1 fruit fly cellular context compared by ENCODE assay signal in the genomic region with DNA sequence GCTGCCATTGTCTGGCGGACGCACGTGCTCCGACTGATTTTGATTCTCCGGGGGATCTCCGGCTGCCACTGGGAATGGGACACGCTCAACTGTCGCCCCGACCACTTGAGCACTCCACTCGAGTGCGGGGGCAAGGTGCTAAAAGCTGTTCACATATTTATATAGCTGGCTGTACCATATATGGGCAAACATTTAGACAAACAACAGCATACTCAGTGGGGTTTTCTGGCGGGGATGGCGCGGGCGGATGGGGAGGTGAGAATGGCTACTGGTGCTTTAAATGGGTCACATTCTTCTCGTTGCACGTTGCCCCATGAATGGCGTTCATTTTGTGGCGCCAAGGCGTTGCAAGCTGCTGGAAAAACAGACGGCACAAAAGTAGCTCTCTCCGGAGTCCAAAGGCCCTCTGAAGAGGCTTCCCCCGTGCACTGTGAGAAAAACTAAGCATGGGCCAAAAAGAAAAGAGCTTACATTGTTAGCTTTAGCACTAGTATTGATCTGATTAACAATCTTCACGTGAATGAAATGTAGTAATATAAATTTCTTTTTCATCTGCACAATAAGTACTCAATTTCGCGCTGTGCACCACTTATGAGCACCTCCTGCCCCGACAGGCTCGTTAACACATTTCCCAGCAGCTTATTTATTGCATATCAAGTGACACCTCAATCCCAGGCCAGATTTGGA.
A peak's percentile ranks its signal among the peaks of the same experiment; 100 is the strongest.
TF ChIP-seq lines count a peak whose summit lies in the region.

No protein-coding gene starts in this region.

TF ChIP-seq in whole organism, embryonic, 481 proteins besides CTCF, POLR2A, EP300 and RAD21 (continued from another document):
- TF ChIP-seq HLH3B (GFP tag; IDR thresholded peaks at IDR 0.05; lab: Robert Waterston, UW) (peak; percentile 18; the same call in 1 of the 2 replicates), salm (tag; optimal IDR thresholded peaks at IDR 0.05; lab: Kevin White, UChicago) (no peak), CG14710 (tag; optimal IDR thresholded peaks at IDR 0.05; lab: Kevin White, UChicago) (peak; percentile 44), sc (optimal IDR thresholded peaks at IDR 0.05; lab: Kevin White, UChicago) (no peak), sc (GFP tag; optimal IDR thresholded peaks at IDR 0.05; lab: Kevin White, UChicago) (peak; percentile 46), CG18764 (GFP tag; optimal IDR thresholded peaks at IDR 0.05; lab: Kevin White, UChicago) (no peak), cato (GFP tag; optimal IDR thresholded peaks at IDR 0.05; lab: Kevin White, UChicago; ENCODE audit: borderline replicate concordance) (no peak), tio (GFP tag; optimal IDR thresholded peaks at IDR 0.05; lab: Kevin White, UChicago) (peak; percentile 20), hth (optimal IDR thresholded peaks at IDR 0.05; lab: Kevin White, UChicago) (no peak), cas (GFP tag; IDR thresholded peaks at IDR 0.05; lab: Robert Waterston, UW) (no peak), disco-r (GFP tag; optimal IDR thresholded peaks at IDR 0.05; lab: Kevin White, UChicago) (no peak), MTF-1 (GFP tag; optimal IDR thresholded peaks at IDR 0.05; lab: Kevin White, UChicago; ENCODE audit: borderline replicate concordance) (peak; percentile 62), CG17361 (GFP tag; IDR thresholded peaks at IDR 0.05; lab: Robert Waterston, UW) (peak; percentile 42; the same call in 1 of the 3 replicates), seq (GFP tag; IDR thresholded peaks at IDR 0.05; lab: Robert Waterston, UW) (peak; percentile 50; the same call in 1 of the 2 replicates), CG30403 (GFP tag; optimal IDR thresholded peaks at IDR 0.05; lab: Kevin White, UChicago) (peak; percentile 10), NfI (GFP tag; optimal IDR thresholded peaks at IDR 0.05; lab: Kevin White, UChicago) (no peak), CG4707 (GFP tag; optimal IDR thresholded peaks at IDR 0.05; lab: Kevin White, UChicago) (peak; percentile 34), CG13424 (tag; optimal IDR thresholded peaks at IDR 0.05; lab: Kevin White, UChicago) (no peak), CG12071 (GFP tag; optimal IDR thresholded peaks at IDR 0.05; lab: Kevin White, UChicago) (peak; percentile 70), Nf-YC (tag; optimal IDR thresholded peaks at IDR 0.05; lab: Kevin White, UChicago) (no peak), phol (tag; optimal IDR thresholded peaks at IDR 0.05; lab: Kevin White, UChicago) (peak; percentile 54), Usf (GFP tag; optimal IDR thresholded peaks at IDR 0.05; lab: Kevin White, UChicago) (no peak), Ada2b (GFP tag; IDR thresholded peaks at IDR 0.05; lab: Robert Waterston, UW) (no peak), HHEX (GFP tag; optimal IDR thresholded peaks at IDR 0.05; lab: Kevin White, UChicago) (peak; percentile 52), maf-S (GFP tag; optimal IDR thresholded peaks at IDR 0.05; lab: Kevin White, UChicago) (no peak), CG17612 (GFP tag; IDR thresholded peaks at IDR 0.05; lab: Robert Waterston, UW) (peak; percentile 15; the same call in 1 of the 2 replicates), CG4282 (GFP tag; optimal IDR thresholded peaks at IDR 0.05; lab: Kevin White, UChicago) (no peak), CG4328 (GFP tag; optimal IDR thresholded peaks at IDR 0.05; lab: Kevin White, UChicago) (peak; percentile 42), Hr78 (GFP tag; optimal IDR thresholded peaks at IDR 0.05; lab: Kevin White, UChicago) (no peak), trem (tag; optimal IDR thresholded peaks at IDR 0.05; lab: Kevin White, UChicago) (no peak), Awh (GFP tag; IDR thresholded peaks at IDR 0.05; lab: Robert Waterston, UW) (peak; percentile 33; the same call in 1 of the 2 replicates), CG8290 (GFP tag; optimal IDR thresholded peaks at IDR 0.05; lab: Kevin White, UChicago) (no peak), CG8290 (tag; optimal IDR thresholded peaks at IDR 0.05; lab: Kevin White, UChicago) (peak in 1 of 2 experiments; percentile 6), nerfin-1 (tag; optimal IDR thresholded peaks at IDR 0.05; lab: Kevin White, UChicago) (peak; percentile 14), mirr (GFP tag; optimal IDR thresholded peaks at IDR 0.05; lab: Kevin White, UChicago) (peak; percentile 17), CG6254 (GFP tag; optimal IDR thresholded peaks at IDR 0.05; lab: Kevin White, UChicago) (peak; percentile 37), CG30431 (GFP tag; optimal IDR thresholded peaks at IDR 0.05; lab: Kevin White, UChicago) (no peak), lmd (GFP tag; IDR thresholded peaks at IDR 0.05; lab: Robert Waterston, UW) (peak; percentile 30; the same call in 1 of the 2 replicates), pnt (GFP tag; optimal IDR thresholded peaks at IDR 0.05; lab: Kevin White, UChicago) (peak; percentile 7), Blimp-1 (GFP tag; optimal IDR thresholded peaks at IDR 0.05; lab: Kevin White, UChicago) (peak; percentile 58), CG10462 (GFP tag; optimal IDR thresholded peaks at IDR 0.05; lab: Kevin White, UChicago) (no peak), CG7556 (GFP tag; optimal IDR thresholded peaks at IDR 0.05; lab: Kevin White, UChicago) (peak; percentile 8), Ptx1 (GFP tag; IDR thresholded peaks at IDR 0.05; lab: Robert Waterston, UW) (peak; percentile 29), CG32772 (GFP tag; IDR thresholded peaks at IDR 0.05; lab: Robert Waterston, UW) (peak; percentile 52; the same call in 1 of the 2 replicates), CG6854 (GFP tag; optimal IDR thresholded peaks at IDR 0.05; lab: Kevin White, UChicago) (no peak), Ssrp (tag; optimal IDR thresholded peaks at IDR 0.05; lab: Kevin White, UChicago) (peak; percentile 26), NFAT (GFP tag; IDR thresholded peaks at IDR 0.05; lab: Robert Waterston, UW) (no peak), CG12299 (tag; optimal IDR thresholded peaks at IDR 0.05; lab: Kevin White, UChicago) (no peak), zfh1 (GFP tag; IDR thresholded peaks at IDR 0.05; lab: Robert Waterston, UW) (peak; percentile 59), Bteb2 (GFP tag; optimal IDR thresholded peaks at IDR 0.05; lab: Kevin White, UChicago) (no peak), slbo (GFP tag; IDR thresholded peaks at IDR 0.05; lab: Robert Waterston, UW) (peak; percentile 28; the same call in 1 of the 2 replicates), CG15601 (tag; optimal IDR thresholded peaks at IDR 0.05; lab: Kevin White, UChicago) (peak; percentile 35), Hr51 (GFP tag; optimal IDR thresholded peaks at IDR 0.05; lab: Kevin White, UChicago) (no peak), Meics (GFP tag; optimal IDR thresholded peaks at IDR 0.05; lab: Kevin White, UChicago) (peak; percentile 28), lab (GFP tag; optimal IDR thresholded peaks at IDR 0.05; lab: Kevin White, UChicago) (peak; percentile 68), CG14667 (GFP tag; IDR thresholded peaks at IDR 0.05; lab: Robert Waterston, UW) (peak; percentile 9; the same call in 1 of the 2 replicates), CG3838 (GFP tag; optimal IDR thresholded peaks at IDR 0.05; lab: Kevin White, UChicago) (no peak), CG3407 (GFP tag; optimal IDR thresholded peaks at IDR 0.05; lab: Kevin White, UChicago) (peak; percentile 57), CG33557 (GFP tag; optimal IDR thresholded peaks at IDR 0.05; lab: Kevin White, UChicago) (peak; percentile 9), Max (GFP tag; optimal IDR thresholded peaks at IDR 0.05; lab: Kevin White, UChicago) (no peak), vvl (GFP tag; IDR thresholded peaks at IDR 0.05; lab: Robert Waterston, UW) (peak; percentile 47; the same call in 1 of the 2 replicates), CG4424 (GFP tag; optimal IDR thresholded peaks at IDR 0.05; lab: Kevin White, UChicago) (peak; percentile 57), otp (GFP tag; IDR thresholded peaks at IDR 0.05; lab: Robert Waterston, UW) (peak; percentile 69; the same call in 2 of the 3 replicates), Xrp1 (GFP tag; IDR thresholded peaks at IDR 0.05; lab: Robert Waterston, UW) (peak; percentile 63; the same call in 1 of the 2 replicates), az2 (GFP tag; optimal IDR thresholded peaks at IDR 0.05; lab: Kevin White, UChicago) (peak; percentile 30), CG6813 (GFP tag; optimal IDR thresholded peaks at IDR 0.05; lab: Kevin White, UChicago) (peak; percentile 57), yki (optimal IDR thresholded peaks at IDR 0.05; lab: Kevin White, UChicago) (no peak), gem (tag; optimal IDR thresholded peaks at IDR 0.05; lab: Kevin White, UChicago) (peak; percentile 50), row (GFP tag; IDR thresholded peaks at IDR 0.05; lab: Robert Waterston, UW) (peak; percentile 52), CG9609 (GFP tag; optimal IDR thresholded peaks at IDR 0.05; lab: Kevin White, UChicago) (no peak), CG10565 (GFP tag; optimal IDR thresholded peaks at IDR 0.05; lab: Kevin White, UChicago) (no peak), Xbp1 (GFP tag; optimal IDR thresholded peaks at IDR 0.05; lab: Kevin White, UChicago) (peak; percentile 20), Spps (tag; optimal IDR thresholded peaks at IDR 0.05; lab: Kevin White, UChicago) (peak; percentile 19), CG10979 (tag; optimal IDR thresholded peaks at IDR 0.05; lab: Kevin White, UChicago) (peak; percentile 67), CG12769 (tag; optimal IDR thresholded peaks at IDR 0.05; lab: Kevin White, UChicago) (no peak), CG18262 (tag; optimal IDR thresholded peaks at IDR 0.05; lab: Kevin White, UChicago) (peak; percentile 60), CrebB (tag; optimal IDR thresholded peaks at IDR 0.05; lab: Kevin White, UChicago) (no peak), Scr (GFP tag; IDR thresholded peaks at IDR 0.05; lab: Robert Waterston, UW; ENCODE audit: partially characterized antibody) (no peak), dimm (GFP tag; IDR thresholded peaks at IDR 0.05; lab: Robert Waterston, UW) (no peak)
